Fruit fly (Drosophila melanogaster): ENCODE data around the gene CG9521.

CG9521 gene

dm6 chrX:14831713-14832561, 21.1 kb downstream of the CG9521 start, which contains the start of gene CG14408:
Gene CG14408 (minus strand): TSS chrX:14832033.
- TF ChIP-seq CG17806 (tag; optimal IDR thresholded peaks at IDR 0.05) (no peak), CG13204 (GFP tag; optimal IDR thresholded peaks at IDR 0.05) (no peak), gl (tag; optimal IDR thresholded peaks at IDR 0.05) (no peak), Ets98B (GFP tag; IDR thresholded peaks at IDR 0.05) (no peak), CG10348 (GFP tag; IDR thresholded peaks at IDR 0.05) (no peak), rn (GFP tag; IDR thresholded peaks at IDR 0.05) (no peak)

dm6 chrX:14827643-14828042, 25.4 kb downstream of the CG9521 start:
- no peak for TF ChIP-seq CG32121 (GFP tag; IDR thresholded peaks at IDR 0.05)
- TF ChIP-seq Snoo (tag; optimal IDR thresholded peaks at IDR 0.05) = no peak
- no peak for TF ChIP-seq CG34367 (tag; optimal IDR thresholded peaks at IDR 0.05)
- TF ChIP-seq D1 (tag; optimal IDR thresholded peaks at IDR 0.05) = no peak
- no peak for TF ChIP-seq CG15710 (tag; optimal IDR thresholded peaks at IDR 0.05)
- no peak for TF ChIP-seq CG12605 (GFP tag; IDR thresholded peaks at IDR 0.05)
- TF ChIP-seq CG13204 (GFP tag; optimal IDR thresholded peaks at IDR 0.05) = no peak
- no peak for TF ChIP-seq CG4496 (GFP tag; IDR thresholded peaks at IDR 0.05)
- no peak for TF ChIP-seq CG8159 (tag; optimal IDR thresholded peaks at IDR 0.05)
- no peak for TF ChIP-seq Pif1B (GFP tag; optimal IDR thresholded peaks at IDR 0.05)
- no peak for TF ChIP-seq CG17806 (tag; optimal IDR thresholded peaks at IDR 0.05)
- TF ChIP-seq CG10348 (GFP tag; IDR thresholded peaks at IDR 0.05) = no peak
- TF ChIP-seq CG14655 (GFP tag; optimal IDR thresholded peaks at IDR 0.05) = no peak
- no peak for TF ChIP-seq Ets98B (GFP tag; IDR thresholded peaks at IDR 0.05)
- TF ChIP-seq rn (GFP tag; IDR thresholded peaks at IDR 0.05) = no peak
- no peak for TF ChIP-seq Pif1A (GFP tag; optimal IDR thresholded peaks at IDR 0.05)
- TF ChIP-seq CG9948 (tag; optimal IDR thresholded peaks at IDR 0.05) = no peak
- TF ChIP-seq EcR (GFP tag; optimal IDR thresholded peaks at IDR 0.05) = no peak
- TF ChIP-seq CG8301 (tag; optimal IDR thresholded peaks at IDR 0.05) = no peak
- no peak for TF ChIP-seq gl (tag; optimal IDR thresholded peaks at IDR 0.05)

dm6 chrX:14825922-14826617, 27.0 kb downstream of the CG9521 start, which contains the start of gene rut:
Gene rut (minus strand): TSS chrX:14826073.
- TF ChIP-seq D1 (tag; optimal IDR thresholded peaks at IDR 0.05) (no peak), Pif1B (GFP tag; optimal IDR thresholded peaks at IDR 0.05) (peak; percentile 8), CG4496 (GFP tag; IDR thresholded peaks at IDR 0.05) (peak; percentile 57; the same call in 2 of the 3 replicates), Snoo (tag; optimal IDR thresholded peaks at IDR 0.05) (no peak), CG32121 (GFP tag; IDR thresholded peaks at IDR 0.05) (0 out of 2 replicates have a peak, but pooled peaks have one; percentile 14), Ets98B (GFP tag; IDR thresholded peaks at IDR 0.05) (peak; percentile 63), CG17806 (tag; optimal IDR thresholded peaks at IDR 0.05) (no peak), EcR (GFP tag; optimal IDR thresholded peaks at IDR 0.05) (no peak), CG8301 (tag; optimal IDR thresholded peaks at IDR 0.05) (no peak), fd96Ca (GFP tag; IDR thresholded peaks at IDR 0.05) (no peak), CG12605 (GFP tag; IDR thresholded peaks at IDR 0.05) (peak; percentile 31; the same call in 1 of the 2 replicates), CG13204 (GFP tag; optimal IDR thresholded peaks at IDR 0.05) (no peak), CG14655 (GFP tag; optimal IDR thresholded peaks at IDR 0.05) (no peak)

- no peak for TF ChIP-seq CG13204 (GFP tag; optimal IDR thresholded peaks at IDR 0.05)
- no peak for TF ChIP-seq CG17806 (tag; optimal IDR thresholded peaks at IDR 0.05)
- TF ChIP-seq Pif1A (GFP tag; optimal IDR thresholded peaks at IDR 0.05) = no peak
- no peak for TF ChIP-seq CG15710 (tag; optimal IDR thresholded peaks at IDR 0.05)
- TF ChIP-seq Ets98B (GFP tag; IDR thresholded peaks at IDR 0.05) = no peak
- no peak for TF ChIP-seq CG32121 (GFP tag; IDR thresholded peaks at IDR 0.05)
- no peak for TF ChIP-seq gl (tag; optimal IDR thresholded peaks at IDR 0.05)
- no peak for TF ChIP-seq CG12605 (GFP tag; IDR thresholded peaks at IDR 0.05)
- TF ChIP-seq rn (GFP tag; IDR thresholded peaks at IDR 0.05) = no peak
- no peak for TF ChIP-seq Snoo (tag; optimal IDR thresholded peaks at IDR 0.05)
- no peak for TF ChIP-seq D1 (tag; optimal IDR thresholded peaks at IDR 0.05)
- no peak for TF ChIP-seq fd96Ca (GFP tag; IDR thresholded peaks at IDR 0.05)
- no peak for TF ChIP-seq CG9948 (tag; optimal IDR thresholded peaks at IDR 0.05)
- no peak for TF ChIP-seq CG8301 (tag; optimal IDR thresholded peaks at IDR 0.05)
These were observed 27.6 kb downstream of the CG9521 start for dm6 chrX:14825470-14825787.

dm6 chrX:14824690-14825469, 28.2 kb downstream of the CG9521 start:
- TF ChIP-seq CG15710 (tag; optimal IDR thresholded peaks at IDR 0.05) = no peak
- 0 out of 3 replicates have a peak, but pooled peaks have one; percentile 7 for TF ChIP-seq CG4496 (GFP tag; IDR thresholded peaks at IDR 0.05)

dm6 chrX:14812239-14812638, 40.8 kb downstream of the CG9521 start:
- TF ChIP-seq CG12605 (GFP tag; IDR thresholded peaks at IDR 0.05) (peak; percentile 33; the same call in 1 of the 2 replicates), gl (tag; optimal IDR thresholded peaks at IDR 0.05) (no peak), CG17806 (tag; optimal IDR thresholded peaks at IDR 0.05) (peak; percentile 9), Ets98B (GFP tag; IDR thresholded peaks at IDR 0.05) (peak; percentile 83), CG13204 (GFP tag; optimal IDR thresholded peaks at IDR 0.05) (no peak), fd96Ca (GFP tag; IDR thresholded peaks at IDR 0.05) (peak; percentile 74), CG10348 (GFP tag; IDR thresholded peaks at IDR 0.05) (no peak), Pif1B (GFP tag; optimal IDR thresholded peaks at IDR 0.05) (no peak), CG8301 (tag; optimal IDR thresholded peaks at IDR 0.05) (peak; percentile 53), Snoo (tag; optimal IDR thresholded peaks at IDR 0.05) (no peak), Pif1A (GFP tag; optimal IDR thresholded peaks at IDR 0.05) (no peak), CG32121 (GFP tag; IDR thresholded peaks at IDR 0.05) (peak; percentile 70), D1 (tag; optimal IDR thresholded peaks at IDR 0.05) (no peak), EcR (GFP tag; optimal IDR thresholded peaks at IDR 0.05) (no peak), CG34367 (tag; optimal IDR thresholded peaks at IDR 0.05) (no peak), CG4496 (GFP tag; IDR thresholded peaks at IDR 0.05) (peak; percentile 78; the same call in 2 of the 3 replicates), CG14655 (GFP tag; optimal IDR thresholded peaks at IDR 0.05) (peak; percentile 61), rn (GFP tag; IDR thresholded peaks at IDR 0.05) (no peak), CG15710 (tag; optimal IDR thresholded peaks at IDR 0.05) (no peak), CG9948 (tag; optimal IDR thresholded peaks at IDR 0.05) (no peak), CG8159 (tag; optimal IDR thresholded peaks at IDR 0.05) (no peak)

Measured in whole organism, pupa.